Fruit fly (Drosophila melanogaster): Measurements from ENCODE around the gene CG3638.

CG3638 gene

dm6 chrX:1272848-1273247 is 36.4 kb upstream of the CG3638 start:
- TF ChIP-seq CG8478 (optimal IDR thresholded peaks at IDR 0.05) = no peak
- TF ChIP-seq usp (GFP tag; optimal IDR thresholded peaks at IDR 0.05) = no peak
- no peak for TF ChIP-seq Dll (optimal IDR thresholded peaks at IDR 0.05)
- TF ChIP-seq pan (optimal IDR thresholded peaks at IDR 0.05) = no peak
- no peak for TF ChIP-seq EcR (GFP tag; optimal IDR thresholded peaks at IDR 0.05)
- TF ChIP-seq psq (optimal IDR thresholded peaks at IDR 0.05) = no peak

- TF ChIP-seq CG8478 (optimal IDR thresholded peaks at IDR 0.05) (no peak), usp (GFP tag; optimal IDR thresholded peaks at IDR 0.05) (no peak), EcR (GFP tag; optimal IDR thresholded peaks at IDR 0.05) (no peak), psq (optimal IDR thresholded peaks at IDR 0.05) (no peak), pan (optimal IDR thresholded peaks at IDR 0.05) (no peak), Dll (optimal IDR thresholded peaks at IDR 0.05) (no peak)
These were observed 34.6 kb upstream of the CG3638 start for dm6 chrX:1271080-1271479.

DNA sequence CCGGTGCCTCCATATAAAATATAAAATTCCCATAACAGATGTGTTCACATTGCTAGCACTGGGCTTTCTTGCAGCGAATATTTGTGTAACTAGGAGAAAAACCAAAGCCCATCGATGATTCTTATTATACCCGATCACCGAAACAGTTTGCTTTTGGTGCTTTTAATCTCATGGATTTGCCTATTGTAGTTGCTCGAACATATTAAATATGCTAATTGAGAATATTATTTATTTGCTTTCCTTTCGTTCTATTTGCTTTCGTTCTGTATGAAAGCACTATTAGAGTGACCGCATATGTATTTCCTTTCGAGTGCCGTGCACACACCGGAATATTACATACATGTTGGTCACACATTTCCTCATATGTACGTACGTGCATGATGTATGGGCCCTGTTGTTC is 34.2 kb upstream of the CG3638 start:
- TF ChIP-seq usp (GFP tag; optimal IDR thresholded peaks at IDR 0.05) (no peak), psq (optimal IDR thresholded peaks at IDR 0.05) (no peak), EcR (GFP tag; optimal IDR thresholded peaks at IDR 0.05) (no peak), CG8478 (optimal IDR thresholded peaks at IDR 0.05) (no peak), pan (optimal IDR thresholded peaks at IDR 0.05) (no peak)

DNA sequence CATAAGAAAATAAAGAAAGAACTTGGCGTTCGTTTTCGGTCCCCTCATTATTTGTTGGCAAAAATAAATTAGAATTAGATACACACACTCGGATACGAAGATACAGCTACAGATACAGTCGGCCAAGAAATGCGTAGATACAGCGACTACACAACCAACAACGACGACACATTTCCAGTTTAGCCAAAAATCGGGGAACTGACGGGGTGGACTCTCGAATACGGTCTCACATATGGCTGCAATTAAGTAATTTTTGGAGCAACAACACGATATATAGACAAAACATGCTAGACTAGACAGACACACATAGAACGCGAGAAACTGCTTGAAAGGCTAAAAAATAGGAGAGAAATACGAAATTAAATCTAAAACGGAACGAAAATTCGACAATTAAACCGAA is 33.7 kb upstream of the CG3638 start:
- TF ChIP-seq EcR (GFP tag; optimal IDR thresholded peaks at IDR 0.05) (no peak), pan (optimal IDR thresholded peaks at IDR 0.05) (no peak), psq (optimal IDR thresholded peaks at IDR 0.05) (no peak), CG8478 (optimal IDR thresholded peaks at IDR 0.05) (no peak), Dll (optimal IDR thresholded peaks at IDR 0.05) (no peak), usp (GFP tag; optimal IDR thresholded peaks at IDR 0.05) (no peak)

DNA sequence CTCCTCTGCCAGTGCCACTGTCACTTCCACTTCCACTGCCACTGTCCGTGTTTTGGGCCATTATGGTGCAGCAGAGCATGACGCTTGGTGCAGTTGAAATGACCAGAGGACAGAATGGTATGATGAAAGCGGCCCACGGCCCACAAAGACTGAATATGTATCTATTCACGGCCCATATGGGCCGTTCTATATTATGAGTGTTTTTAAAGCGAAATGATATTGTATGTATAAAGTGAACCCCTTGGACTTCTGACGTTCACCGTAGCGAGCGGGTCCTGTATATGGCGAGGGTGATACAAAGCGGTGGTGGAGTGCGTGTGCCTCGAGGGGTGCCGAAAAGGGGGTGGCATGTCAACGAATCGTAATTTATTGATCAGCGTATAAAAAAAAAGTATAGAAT is 33.2 kb upstream of the CG3638 start:
- TF ChIP-seq CG8478 (optimal IDR thresholded peaks at IDR 0.05) (no peak), usp (GFP tag; optimal IDR thresholded peaks at IDR 0.05) (no peak), EcR (GFP tag; optimal IDR thresholded peaks at IDR 0.05) (no peak), pan (optimal IDR thresholded peaks at IDR 0.05) (no peak), Dll (optimal IDR thresholded peaks at IDR 0.05) (no peak), psq (optimal IDR thresholded peaks at IDR 0.05) (no peak)

dm6 chrX:1267625-1268024 is 31.1 kb upstream of the CG3638 start:
- TF ChIP-seq psq (optimal IDR thresholded peaks at IDR 0.05) (no peak), usp (GFP tag; optimal IDR thresholded peaks at IDR 0.05) (no peak), pan (optimal IDR thresholded peaks at IDR 0.05) (no peak), CG8478 (optimal IDR thresholded peaks at IDR 0.05) (no peak), Dll (optimal IDR thresholded peaks at IDR 0.05) (no peak), EcR (GFP tag; optimal IDR thresholded peaks at IDR 0.05) (no peak)

- no peak for TF ChIP-seq EcR (GFP tag; optimal IDR thresholded peaks at IDR 0.05)
- no peak for TF ChIP-seq CG8478 (optimal IDR thresholded peaks at IDR 0.05)
- no peak for TF ChIP-seq usp (GFP tag; optimal IDR thresholded peaks at IDR 0.05)
- TF ChIP-seq psq (optimal IDR thresholded peaks at IDR 0.05) = no peak
- TF ChIP-seq Dll (optimal IDR thresholded peaks at IDR 0.05) = no peak
- no peak for TF ChIP-seq pan (optimal IDR thresholded peaks at IDR 0.05)
These were observed 28.1 kb upstream of the CG3638 start for dm6 chrX:1264547-1264946.

dm6 chrX:1262536-1263263 is 26.2 kb upstream of the CG3638 start:
- no peak for TF ChIP-seq psq (optimal IDR thresholded peaks at IDR 0.05)
- no peak for TF ChIP-seq EcR (GFP tag; optimal IDR thresholded peaks at IDR 0.05)
- no peak for TF ChIP-seq usp (GFP tag; optimal IDR thresholded peaks at IDR 0.05)
- TF ChIP-seq Dll (optimal IDR thresholded peaks at IDR 0.05) = no peak
- no peak for TF ChIP-seq pan (optimal IDR thresholded peaks at IDR 0.05)
- no peak for TF ChIP-seq CG8478 (optimal IDR thresholded peaks at IDR 0.05)

DNA sequence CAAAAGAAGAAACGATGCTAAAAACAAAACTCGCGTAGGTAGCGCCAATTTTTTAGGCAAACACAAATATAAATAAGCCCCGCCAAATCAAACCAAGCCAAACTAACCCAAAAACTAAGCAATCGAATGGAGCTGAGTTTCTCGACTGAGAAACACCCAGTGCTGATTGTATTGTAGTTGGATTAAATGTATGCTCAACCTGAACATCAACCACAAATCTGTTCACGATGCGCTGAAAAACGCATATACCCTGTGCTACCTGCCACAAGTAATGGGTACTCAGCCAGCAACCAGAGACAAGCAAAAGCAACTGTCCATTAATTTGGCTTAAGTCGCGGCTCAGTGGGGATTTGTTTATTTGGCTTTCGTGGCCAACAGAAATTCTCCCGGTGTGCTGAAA is 23.8 kb upstream of the CG3638 start:
- TF ChIP-seq psq (optimal IDR thresholded peaks at IDR 0.05) (no peak), usp (GFP tag; optimal IDR thresholded peaks at IDR 0.05) (no peak), Dll (optimal IDR thresholded peaks at IDR 0.05) (no peak), pan (optimal IDR thresholded peaks at IDR 0.05) (no peak), EcR (GFP tag; optimal IDR thresholded peaks at IDR 0.05) (no peak), CG8478 (optimal IDR thresholded peaks at IDR 0.05) (no peak)

dm6 chrX:1256742-1257441 is 20.4 kb upstream of the CG3638 start:
- TF ChIP-seq psq (optimal IDR thresholded peaks at IDR 0.05) = no peak
- no peak for TF ChIP-seq Dll (optimal IDR thresholded peaks at IDR 0.05)
- TF ChIP-seq EcR (GFP tag; optimal IDR thresholded peaks at IDR 0.05) = no peak
- TF ChIP-seq pan (optimal IDR thresholded peaks at IDR 0.05) = no peak
- no peak for TF ChIP-seq usp (GFP tag; optimal IDR thresholded peaks at IDR 0.05)
- TF ChIP-seq CG8478 (optimal IDR thresholded peaks at IDR 0.05) = no peak

DNA sequence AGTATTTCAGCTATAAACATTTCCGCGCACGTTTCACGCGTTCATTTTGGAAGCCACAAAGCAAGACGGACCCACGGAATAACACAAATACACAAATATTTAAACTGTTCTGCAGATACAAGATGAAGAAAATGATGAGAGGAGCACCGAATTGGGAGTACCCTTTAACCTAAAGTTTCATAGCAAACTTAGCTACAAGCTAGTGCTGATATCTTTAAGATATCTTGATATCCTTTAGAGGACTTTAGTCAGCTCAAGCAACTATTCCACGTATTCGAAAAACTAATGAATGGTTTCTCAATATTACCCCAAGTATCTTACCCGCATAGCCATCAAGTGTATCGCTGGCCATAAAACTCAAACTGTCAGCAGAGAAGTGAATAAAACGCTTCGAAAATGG is 19.6 kb upstream of the CG3638 start:
- no peak for TF ChIP-seq Dll (optimal IDR thresholded peaks at IDR 0.05)
- no peak for TF ChIP-seq psq (optimal IDR thresholded peaks at IDR 0.05)
- TF ChIP-seq EcR (GFP tag; optimal IDR thresholded peaks at IDR 0.05) = no peak
- no peak for TF ChIP-seq usp (GFP tag; optimal IDR thresholded peaks at IDR 0.05)
- TF ChIP-seq CG8478 (optimal IDR thresholded peaks at IDR 0.05) = no peak
- no peak for TF ChIP-seq pan (optimal IDR thresholded peaks at IDR 0.05)

DNA sequence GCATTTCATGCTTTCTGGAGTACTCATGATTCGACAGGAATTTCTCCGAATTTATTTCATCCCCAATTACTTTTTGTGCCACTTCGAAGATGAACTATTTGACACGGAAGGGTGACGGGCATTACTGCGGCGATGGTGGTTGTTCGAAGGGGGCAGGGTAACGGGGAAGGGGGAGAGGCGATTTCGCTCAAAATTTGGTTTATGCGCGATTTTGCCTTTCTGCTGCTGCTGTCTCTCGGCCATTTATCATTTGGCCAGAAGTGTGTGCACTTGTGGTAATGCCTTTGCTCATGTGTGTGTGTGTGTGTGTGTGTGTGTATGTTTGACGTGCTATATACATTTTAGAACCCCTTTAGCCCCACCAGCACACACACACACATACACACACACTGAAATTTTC is 16.5 kb upstream of the CG3638 start:
- no peak for TF ChIP-seq Dll (optimal IDR thresholded peaks at IDR 0.05)
